Worm (Caenorhabditis elegans) whole organism, dauer: ENCODE measurements around the gene F17E5.2.

Experiments
- unc-62 ChIP-seq: sonication (generic microtip); optimal IDR thresholded peaks from 2 replicates; lab custom pipeline; 2017; ENCODE audit warnings: missing biosample characterization, missing genetic modification reagents, missing genetic modification characterization

Gene F17E5.2

ce11 chrX:12378293-12378692 is 15.8 kb upstream of the F17E5.2 start, which contains the start of gene glb-13:
Gene glb-13 (minus strand): TSS chrX:12378393.
- no peak for TF ChIP-seq unc-62

DNA sequence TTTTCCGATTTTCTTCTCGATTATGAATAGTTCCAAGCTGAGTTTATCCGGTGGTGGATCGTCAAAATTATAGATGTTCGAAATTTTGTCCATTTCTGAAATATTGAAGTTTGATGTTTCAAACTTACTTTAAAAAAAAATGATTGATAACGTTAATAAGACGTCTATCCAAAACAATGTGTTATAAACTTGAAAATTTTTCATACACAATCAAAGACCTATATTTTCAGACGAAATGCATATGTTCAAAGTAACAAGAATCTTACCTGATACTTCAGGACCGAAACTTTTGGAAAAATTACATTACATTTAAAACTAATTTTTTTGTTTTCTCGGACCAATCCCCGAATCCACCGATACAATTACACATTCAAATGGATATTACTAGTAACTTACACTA is 2.7 kb upstream of the F17E5.2 start, which contains the start of gene nekl-3:
Gene nekl-3 (minus strand): TSS at position 101 of the 400 bp plus-strand sequence.
- TF ChIP-seq unc-62: no peak

- no peak for TF ChIP-seq unc-62
These were observed 10.7 kb downstream of the F17E5.2 start for ce11 chrX:12404729-12405128.

DNA sequence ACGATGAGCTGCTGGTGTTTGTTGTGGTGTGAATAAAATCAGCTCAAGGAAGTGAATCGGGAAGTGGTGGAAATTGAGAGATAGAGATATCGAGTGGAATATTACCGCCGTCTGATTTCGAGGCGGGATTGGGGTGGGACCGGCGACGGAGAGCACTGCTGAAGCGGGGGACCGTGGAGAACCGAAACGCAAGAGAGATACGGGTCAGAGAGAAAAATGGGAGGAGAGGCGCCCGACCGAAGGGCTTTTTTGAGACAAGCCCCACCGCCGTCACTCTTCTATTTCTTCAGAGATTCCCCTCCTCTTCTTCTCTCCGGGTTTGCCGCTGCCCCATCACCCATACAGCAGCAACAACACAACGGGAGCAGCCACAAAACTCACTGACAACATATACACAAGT is 12.0 kb downstream of the F17E5.2 start:
- no peak for TF ChIP-seq unc-62

DNA sequence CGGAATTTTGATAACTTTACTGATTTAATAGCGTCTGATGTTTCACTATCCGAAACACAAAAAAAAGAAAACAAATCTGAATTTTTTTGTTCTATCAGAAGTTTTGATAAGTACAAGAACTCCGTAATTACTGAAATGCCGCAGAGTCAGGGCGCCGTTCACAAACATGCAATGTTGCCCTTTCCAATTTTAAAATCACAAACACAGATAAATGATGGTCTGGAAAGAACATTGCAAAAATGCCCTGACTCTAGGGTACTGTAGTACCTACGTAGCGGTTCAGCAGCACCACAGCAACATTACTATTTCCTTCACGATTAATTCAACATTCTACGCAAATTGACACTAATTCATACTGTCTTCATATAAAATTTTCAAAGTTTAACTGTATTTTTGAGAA is 12.5 kb downstream of the F17E5.2 start:
- TF ChIP-seq unc-62: no peak

ce11 chrX:12407297-12407696 is 13.2 kb downstream of the F17E5.2 start:
- no peak for TF ChIP-seq unc-62

DNA sequence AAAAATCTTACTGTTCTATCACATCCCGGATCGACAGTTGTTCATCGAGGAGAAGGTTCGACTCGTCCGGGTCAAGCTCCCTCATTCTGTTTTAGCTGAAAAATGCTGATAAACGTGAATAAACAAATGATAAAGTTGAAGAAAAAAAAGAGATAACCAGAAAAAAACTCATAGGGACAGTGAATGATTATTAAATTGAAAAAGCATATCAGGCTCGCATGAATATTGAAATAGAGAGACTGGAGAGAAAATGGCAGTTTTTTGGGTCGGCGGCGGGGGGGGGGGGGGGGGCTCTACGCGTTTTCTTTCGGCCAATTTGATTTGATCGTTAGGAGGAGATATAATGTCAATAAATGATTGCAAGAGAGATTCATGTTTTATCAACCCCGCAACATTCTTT is 19.9 kb downstream of the F17E5.2 start, which contains the start of gene lin-2:
Gene lin-2 (minus strand): TSS at position 101 of the 400 bp plus-strand sequence.
- TF ChIP-seq unc-62: no peak

DNA sequence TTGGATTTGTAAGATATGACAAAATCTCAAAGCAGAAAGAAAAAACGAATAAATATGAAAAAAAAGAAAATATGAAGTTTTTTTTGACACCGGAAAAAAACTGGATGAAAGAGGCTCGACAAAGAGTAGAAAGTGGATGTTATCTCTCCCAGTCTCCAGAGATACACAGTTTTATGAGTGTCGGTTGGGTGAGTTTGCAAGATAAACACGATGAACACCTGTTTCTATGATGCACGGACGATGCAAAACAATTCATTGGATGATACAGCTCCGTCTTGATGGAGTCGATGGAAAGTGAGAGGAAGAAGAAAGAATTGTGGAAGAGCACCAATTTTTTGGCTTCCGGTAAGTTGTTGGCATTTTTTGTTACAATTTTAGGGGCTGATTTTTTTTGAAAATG is 21.8 kb downstream of the F17E5.2 start:
- no peak for TF ChIP-seq unc-62

ce11 chrX:12422580-12422979 is 28.5 kb downstream of the F17E5.2 start:
- TF ChIP-seq unc-62: no peak

ce11 chrX:12425427-12425826 is 31.4 kb downstream of the F17E5.2 start, which contains the start of gene T24D3.2:
Gene T24D3.2 (plus strand): TSS chrX:12425730.
- no peak for TF ChIP-seq unc-62

DNA sequence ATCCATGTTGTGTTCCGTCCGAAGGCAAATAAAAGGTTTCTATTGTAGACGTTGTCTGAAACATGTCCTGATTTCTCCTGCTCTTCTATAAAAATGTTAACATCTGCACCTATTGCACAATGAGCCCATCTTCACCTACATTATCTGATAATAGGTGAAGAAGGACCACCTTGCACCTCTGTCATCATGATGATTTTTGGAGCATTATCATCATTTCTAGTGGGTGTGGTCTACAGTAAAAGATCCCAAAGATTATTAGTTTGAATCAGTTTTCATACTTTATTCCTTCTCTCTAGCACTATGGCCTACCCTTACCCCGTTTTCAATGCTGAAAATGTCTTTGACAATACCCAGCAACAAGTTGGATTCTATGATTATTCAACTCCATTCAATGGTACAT is 36.3 kb downstream of the F17E5.2 start, which contains the start of gene med-1:
Gene med-1 (plus strand): TSS at position 301 of the 400 bp plus-strand sequence.
- TF ChIP-seq unc-62: no peak

DNA sequence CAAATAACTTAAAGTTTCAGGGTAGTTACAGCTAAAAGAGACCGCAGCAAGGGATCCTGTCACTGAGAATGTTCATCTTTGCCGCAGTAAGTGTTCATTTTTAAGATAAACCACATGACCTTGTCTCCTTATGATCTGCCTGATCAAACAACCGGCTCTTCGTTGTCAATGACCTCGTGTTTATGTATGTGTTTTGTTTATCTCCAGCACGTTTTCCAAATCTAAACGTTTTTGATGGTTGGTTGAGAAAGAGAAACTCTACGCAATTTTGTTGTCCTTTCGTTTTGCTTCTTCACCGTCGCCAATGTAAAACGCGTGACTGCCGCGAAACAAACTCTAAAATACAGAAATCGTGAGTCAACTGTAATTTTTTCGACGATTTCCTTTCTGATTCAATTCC is 40.0 kb downstream of the F17E5.2 start, which contains the start of gene tsct-1:
Gene tsct-1 (plus strand): TSS at position 12 of the 400 bp plus-strand sequence.
- no peak for TF ChIP-seq unc-62

DNA sequence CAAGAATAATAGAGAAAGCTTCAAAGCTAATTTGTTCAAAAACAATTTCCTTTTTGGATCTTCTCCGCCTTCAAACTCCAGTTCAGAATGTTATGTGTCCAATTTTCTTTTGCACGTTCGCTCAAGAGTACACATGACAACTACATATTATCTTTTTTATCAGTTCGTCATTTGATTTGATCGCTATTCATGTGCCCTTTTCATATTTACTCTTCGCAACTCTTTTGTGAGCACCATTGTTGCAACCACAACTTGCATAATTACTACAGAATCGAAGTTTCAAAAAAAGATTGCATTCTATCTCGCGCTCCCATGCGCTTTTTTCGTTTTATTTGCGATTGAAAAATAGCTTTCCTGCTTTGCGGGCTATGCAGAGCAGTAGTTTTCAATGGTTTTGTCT is 41.2 kb downstream of the F17E5.2 start:
- TF ChIP-seq unc-62: no peak

- no peak for TF ChIP-seq unc-62
These were observed 42.4 kb downstream of the F17E5.2 start for ce11 chrX:12436486-12436885.

ce11 chrX:12438266-12438665 is 44.2 kb downstream of the F17E5.2 start:
- no peak for TF ChIP-seq unc-62

DNA sequence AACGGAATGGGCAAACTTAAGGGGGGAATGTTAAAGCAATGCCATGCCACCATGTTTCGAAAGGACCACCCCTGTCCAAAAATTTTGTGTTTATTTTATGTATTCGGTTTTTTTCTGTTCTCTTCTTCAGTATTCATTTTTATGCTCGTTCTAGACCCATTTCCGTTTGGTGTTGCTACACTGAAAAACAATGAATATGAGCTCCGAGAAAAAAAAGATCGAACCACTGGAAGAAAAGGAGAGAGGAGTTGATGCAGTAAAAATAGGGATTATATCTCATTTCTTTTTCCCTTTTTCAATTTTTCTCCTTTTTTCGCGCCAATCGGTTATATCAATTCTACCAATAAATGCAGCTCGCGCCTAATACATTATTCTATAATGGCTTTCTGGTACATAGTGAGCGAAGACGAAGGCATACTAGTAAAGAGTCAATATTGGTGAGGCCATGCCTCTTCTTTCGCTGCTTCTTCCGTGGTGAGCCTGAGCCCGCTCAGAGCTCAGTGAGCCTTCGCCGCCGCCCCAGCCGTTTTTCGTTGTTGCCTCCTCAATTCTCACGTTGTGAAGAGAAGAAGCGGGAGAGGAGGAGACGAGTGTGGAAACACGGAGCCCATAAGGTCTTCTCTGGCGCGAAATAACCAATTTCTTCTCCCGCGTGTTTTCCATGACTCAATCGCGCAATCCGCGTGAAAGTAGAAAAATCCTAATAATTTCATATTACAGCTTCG is 46.1 kb downstream of the F17E5.2 start:
- no peak for TF ChIP-seq unc-62

DNA sequence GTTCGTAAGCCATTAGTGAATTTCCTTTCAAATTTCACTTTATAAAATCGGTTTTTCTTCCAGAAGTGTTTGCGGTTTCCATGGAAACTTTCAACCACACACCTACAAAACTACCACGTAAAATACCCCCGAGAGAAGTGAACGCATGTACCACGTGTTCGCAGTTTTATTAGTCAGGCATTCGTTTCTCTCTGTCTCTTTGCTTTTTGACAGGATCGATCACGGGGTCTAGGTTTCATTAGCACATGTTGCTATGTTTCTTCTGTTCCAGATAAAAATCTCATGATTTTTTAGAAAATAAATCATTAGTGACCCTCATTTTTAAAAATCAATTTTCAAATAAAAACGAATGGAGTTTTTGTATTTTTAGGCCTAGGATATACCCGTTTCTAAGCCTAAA is 50.4 kb downstream of the F17E5.2 start:
- TF ChIP-seq unc-62: no peak

- TF ChIP-seq unc-62: no peak
These were observed 52.5 kb downstream of the F17E5.2 start for ce11 chrX:12446572-12446971.
